Worm (Caenorhabditis elegans) whole organism, L2 larva: Measurements from ENCODE around the gene T09D3.9.

ENCODE experiments used
- C34F6.9 ChIP-seq: fragments of 150-350 bp; optimal IDR thresholded peaks from 2 replicates; lab custom pipeline; 2014; ENCODE audit warnings: missing biosample characterization, missing genetic modification characterization
- F13H6.1 ChIP-seq: sonication (generic microtip); optimal IDR thresholded peaks from 2 replicates; lab custom pipeline; 2016; ENCODE audit warnings: missing genetic modification characterization, missing compliant biosample characterization
- Y55F3AM.14 ChIP-seq: fragments of 200-800 bp; sonication (Bioruptor generic); optimal IDR thresholded peaks from 2 replicates; lab custom pipeline; 2018; ENCODE audit warnings: mild to moderate bottlenecking, missing genetic modification characterization, missing compliant biosample characterization
- ZK546.5 ChIP-seq: sonication (generic microtip); optimal IDR thresholded peaks from 2 replicates; lab custom pipeline; 2017; ENCODE audit warnings: missing biosample characterization, missing genetic modification characterization
- alr-1 ChIP-seq: fragments of 150-350 bp; optimal IDR thresholded peaks from 2 replicates; lab custom pipeline; 2014; ENCODE audit warnings: missing biosample characterization, missing genetic modification characterization
- aly-2 ChIP-seq: fragments of 150-350 bp; optimal IDR thresholded peaks from 2 replicates; lab custom pipeline; 2014; ENCODE audit warnings: missing biosample characterization, missing genetic modification characterization
- ama-1 ChIP-seq: fragments of 150-350 bp; optimal IDR thresholded peaks from 2 replicates; lab custom pipeline; 2018; ENCODE audit warnings: inconsistent platforms
- blmp-1 ChIP-seq: sonication (generic microtip); optimal IDR thresholded peaks from 2 replicates; lab custom pipeline; 2017; ENCODE audit warnings: missing genetic modification characterization, mild to moderate bottlenecking, missing compliant biosample characterization, antibody characterized with exemption, moderate library complexity; ENCODE audit not compliant: insufficient read depth
- ceh-16 ChIP-seq: fragments of 150-350 bp; optimal IDR thresholded peaks from 2 replicates; lab custom pipeline; 2014; ENCODE audit warnings: missing biosample characterization, missing genetic modification characterization
- ceh-82 ChIP-seq: fragments of 150-350 bp; optimal IDR thresholded peaks from 2 replicates; lab custom pipeline; 2014; ENCODE audit warnings: missing biosample characterization, missing genetic modification characterization
- crh-2 ChIP-seq: sonication (generic microtip); optimal IDR thresholded peaks from 2 replicates; lab custom pipeline; 2017; ENCODE audit warnings: missing biosample characterization, missing genetic modification characterization
- dmd-4 ChIP-seq: sonication (generic microtip); optimal IDR thresholded peaks from 2 replicates; lab custom pipeline; 2017; ENCODE audit warnings: missing biosample characterization, missing genetic modification characterization
- elt-1 ChIP-seq: fragments of 150-350 bp; optimal IDR thresholded peaks from 2 replicates; lab custom pipeline; 2014; ENCODE audit warnings: missing biosample characterization, missing genetic modification characterization
- fos-1 ChIP-seq: fragments of 150-350 bp; optimal IDR thresholded peaks from 2 replicates; lab custom pipeline; 2014; ENCODE audit warnings: missing biosample characterization, missing genetic modification characterization
- gmeb-1 ChIP-seq: fragments of 150-350 bp; optimal IDR thresholded peaks from 2 replicates; lab custom pipeline; 2014; ENCODE audit warnings: missing biosample characterization, missing genetic modification characterization
- lin-13 ChIP-seq: fragments of 150-350 bp; optimal IDR thresholded peaks from 2 replicates; lab custom pipeline; 2014; ENCODE audit warnings: missing biosample characterization, missing genetic modification reagents, missing genetic modification characterization
- lin-39 ChIP-seq: fragments of 150-350 bp; optimal IDR thresholded peaks from 2 replicates; lab custom pipeline; 2014; ENCODE audit warnings: missing biosample characterization, missing genetic modification reagents, missing genetic modification characterization
- lsy-2 ChIP-seq, 2 experiments: fragments of 150-350 bp in 1 of 2; sonication (generic microtip) in 1 of 2; optimal IDR thresholded peaks; 2 replicates each; lab custom pipeline; 2014 to 2017; ENCODE audit warnings: missing biosample characterization in 2 of 2, missing genetic modification characterization in 2 of 2
- mab-5 ChIP-seq: fragments of 150-350 bp; optimal IDR thresholded peaks from 2 replicates; lab custom pipeline; 2014; ENCODE audit warnings: missing biosample characterization, missing genetic modification characterization
- mbf-1 ChIP-seq: sonication (generic microtip); optimal IDR thresholded peaks from 2 replicates; lab custom pipeline; 2017; ENCODE audit warnings: missing biosample characterization, missing genetic modification characterization
- nhr-10 ChIP-seq: sonication (generic microtip); optimal IDR thresholded peaks from 2 replicates; lab custom pipeline; 2017; ENCODE audit warnings: missing biosample characterization, missing genetic modification characterization
- nhr-11 ChIP-seq: fragments of 150-350 bp; optimal IDR thresholded peaks from 2 replicates; lab custom pipeline; 2014; ENCODE audit warnings: missing biosample characterization, missing genetic modification characterization
- nhr-12 ChIP-seq: fragments of 150-350 bp; optimal IDR thresholded peaks from 2 replicates; lab custom pipeline; 2014; ENCODE audit warnings: missing biosample characterization, missing genetic modification characterization
- nhr-129 ChIP-seq: fragments of 150-350 bp; optimal IDR thresholded peaks from 2 replicates; lab custom pipeline; 2014; ENCODE audit warnings: missing biosample characterization, missing genetic modification characterization
- nhr-21 ChIP-seq: fragments of 150-350 bp; optimal IDR thresholded peaks from 2 replicates; lab custom pipeline; 2014; ENCODE audit warnings: missing biosample characterization, missing genetic modification characterization
- nhr-23 ChIP-seq: fragments of 150-350 bp; optimal IDR thresholded peaks from 2 replicates; lab custom pipeline; 2014; ENCODE audit warnings: missing biosample characterization, missing genetic modification reagents, missing genetic modification characterization
- nhr-6 ChIP-seq: fragments of 150-350 bp; optimal IDR thresholded peaks from 2 replicates; lab custom pipeline; 2014; ENCODE audit warnings: missing biosample characterization, missing genetic modification characterization
- nhr-77 ChIP-seq: fragments of 150-350 bp; optimal IDR thresholded peaks from 2 replicates; lab custom pipeline; 2014; ENCODE audit warnings: missing biosample characterization, missing genetic modification characterization
- peb-1 ChIP-seq: fragments of 150-350 bp; optimal IDR thresholded peaks from 2 replicates; lab custom pipeline; 2014; ENCODE audit warnings: missing biosample characterization, missing genetic modification characterization
- skn-1 ChIP-seq: sonication (generic microtip); optimal IDR thresholded peaks from 2 replicates; lab custom pipeline; 2017; ENCODE audit warnings: missing biosample characterization, missing genetic modification characterization
- sma-3 ChIP-seq: sonication (generic microtip); optimal IDR thresholded peaks from 2 replicates; lab custom pipeline; 2016; ENCODE audit warnings: missing genetic modification reagents, missing genetic modification characterization, missing compliant biosample characterization
- sma-9 ChIP-seq, 2 experiments: fragments of 150-350 bp in 1 of 2; sonication (generic microtip) in 1 of 2; optimal IDR thresholded peaks; 2 replicates each; lab custom pipeline; 2014 to 2016; ENCODE audit warnings: missing genetic modification characterization in 2 of 2, mild to moderate bottlenecking in 1 of 2, missing biosample characterization in 1 of 2, missing compliant biosample characterization in 1 of 2, missing genetic modification reagents in 1 of 2, moderate library complexity in 1 of 2
- snpc-4 ChIP-seq: fragments of 150-350 bp; optimal IDR thresholded peaks from 2 replicates; lab custom pipeline; 2014; ENCODE audit warnings: missing biosample characterization, missing genetic modification characterization
- zag-1 ChIP-seq: fragments of 150-350 bp; optimal IDR thresholded peaks from 2 replicates; lab custom pipeline; 2014; ENCODE audit warnings: missing biosample characterization, missing genetic modification characterization
- ztf-11 ChIP-seq: sonication (generic microtip); optimal IDR thresholded peaks from 2 replicates; lab custom pipeline; 2017; ENCODE audit warnings: missing biosample characterization, missing genetic modification characterization
- ztf-4 ChIP-seq: fragments of 150-350 bp; optimal IDR thresholded peaks from 2 replicates; lab custom pipeline; 2014; ENCODE audit warnings: missing biosample characterization, missing genetic modification characterization

Gene T09D3.9

DNA sequence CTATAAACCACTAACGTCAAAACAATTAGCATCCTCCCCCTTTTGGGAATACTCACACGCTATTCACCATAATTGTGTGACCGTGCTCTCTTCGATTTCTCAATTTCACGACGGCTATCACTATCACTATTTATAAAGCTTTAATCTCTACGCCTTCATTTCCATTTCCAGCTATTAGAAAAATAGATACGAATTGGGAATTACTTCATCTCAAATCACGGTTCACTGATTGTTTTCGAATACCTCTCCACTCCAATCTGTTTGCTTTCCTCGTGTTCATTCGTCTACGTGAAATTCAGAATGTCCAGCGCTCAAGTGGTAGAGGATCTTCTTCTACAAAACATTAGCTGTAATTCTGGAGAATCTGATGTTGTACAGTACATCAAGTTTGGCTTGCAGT is 31.8 kb downstream of the T09D3.9 start, which contains the start of gene srg-29:
Gene srg-29 (plus strand): TSS at position 301 of the 400 bp plus-strand sequence.
- TF ChIP-seq ztf-11 (tag; lab: Kevin White, UChicago): no peak
- TF ChIP-seq nhr-77 (tag; lab: Kevin White, UChicago): no peak
- TF ChIP-seq C34F6.9 (tag; lab: Kevin White, UChicago): no peak
- TF ChIP-seq gmeb-1 (tag; lab: Kevin White, UChicago): no peak
- TF ChIP-seq crh-2 (tag; lab: Kevin White, UChicago): no peak
- no peak for TF ChIP-seq sma-3 (GFP tag; lab: Kevin White, UChicago)
- no peak for TF ChIP-seq mab-5 (tag; lab: Kevin White, UChicago)
- TF ChIP-seq elt-1 (tag; lab: Kevin White, UChicago): no peak
- no peak for TF ChIP-seq alr-1 (tag; lab: Kevin White, UChicago)
- TF ChIP-seq ZK546.5 (tag; lab: Kevin White, UChicago): no peak
- no peak for TF ChIP-seq nhr-6 (tag; lab: Kevin White, UChicago)
- TF ChIP-seq ztf-4 (tag; lab: Kevin White, UChicago): no peak
- no peak for TF ChIP-seq ceh-82
- no peak for TF ChIP-seq mbf-1 (tag; lab: Kevin White, UChicago)
- TF ChIP-seq aly-2 (tag; lab: Kevin White, UChicago): no peak
- TF ChIP-seq lin-13 (GFP tag; lab: Kevin White, UChicago): no peak
- no peak for TF ChIP-seq nhr-23
- no peak for TF ChIP-seq nhr-12 (tag; lab: Kevin White, UChicago)
- no peak for TF ChIP-seq fos-1 (tag; lab: Kevin White, UChicago)

DNA sequence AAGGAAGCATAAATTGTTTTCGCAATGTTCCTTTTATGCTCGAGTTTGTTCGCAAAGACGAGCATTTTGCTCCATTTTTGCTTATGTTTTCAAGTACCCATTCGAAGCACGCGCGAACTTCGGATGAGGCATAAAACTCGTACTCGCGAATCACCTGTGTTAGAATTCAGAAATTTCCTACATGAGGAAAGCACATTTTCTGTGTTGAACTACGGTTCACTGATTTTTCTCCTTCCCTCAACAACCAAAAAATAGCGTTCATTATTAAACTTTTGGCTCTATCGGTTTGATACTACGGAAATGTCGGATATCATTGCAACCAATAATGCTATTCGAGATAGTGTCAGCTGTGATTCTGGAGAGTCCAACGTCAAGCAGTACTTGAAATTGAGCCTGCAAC is 34.1 kb downstream of the T09D3.9 start, which contains the start of gene srg-28:
Gene srg-28 (plus strand): TSS at position 301 of the 400 bp plus-strand sequence.
- TF ChIP-seq Y55F3AM.14 (GFP tag; lab: Kevin White, UChicago): no peak
- no peak for TF ChIP-seq ceh-16 (tag; lab: Kevin White, UChicago)
- no peak for TF ChIP-seq skn-1

DNA sequence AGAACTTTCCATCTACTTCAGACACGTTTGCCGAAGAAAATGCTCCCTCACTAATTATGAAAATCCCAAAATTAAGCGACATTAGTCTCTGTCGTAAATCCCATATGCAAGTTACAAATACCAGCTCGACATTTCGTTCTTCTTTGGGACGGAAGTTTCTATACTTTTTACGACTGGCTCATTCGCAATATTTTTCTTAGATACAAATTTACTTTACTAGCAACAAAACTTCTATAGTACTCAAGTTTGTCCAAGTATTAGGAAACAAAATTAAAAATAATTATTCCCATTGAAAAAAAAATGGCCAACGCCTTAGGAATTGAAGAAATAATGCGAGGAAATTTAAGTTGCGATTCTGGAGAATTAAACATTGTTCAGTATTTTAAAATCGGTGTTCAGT is 37.7 kb downstream of the T09D3.9 start, which contains the start of gene srg-26:
Gene srg-26 (plus strand): TSS at position 301 of the 400 bp plus-strand sequence.
- TF ChIP-seq zag-1 (tag; lab: Kevin White, UChicago): no peak
- no peak for TF ChIP-seq nhr-6 (tag; lab: Kevin White, UChicago)
- TF ChIP-seq ceh-16 (tag; lab: Kevin White, UChicago): no peak
- no peak for TF ChIP-seq lsy-2 (tag; optimal IDR thresholded peaks at IDR 0.05; lab: Kevin White, UChicago)
- no peak for TF ChIP-seq sma-9 (GFP tag; optimal IDR thresholded peaks at IDR 0.05; lab: Kevin White, UChicago)
- no peak for TF ChIP-seq sma-9 (tag; optimal IDR thresholded peaks at IDR 0.05; lab: Kevin White, UChicago)

DNA sequence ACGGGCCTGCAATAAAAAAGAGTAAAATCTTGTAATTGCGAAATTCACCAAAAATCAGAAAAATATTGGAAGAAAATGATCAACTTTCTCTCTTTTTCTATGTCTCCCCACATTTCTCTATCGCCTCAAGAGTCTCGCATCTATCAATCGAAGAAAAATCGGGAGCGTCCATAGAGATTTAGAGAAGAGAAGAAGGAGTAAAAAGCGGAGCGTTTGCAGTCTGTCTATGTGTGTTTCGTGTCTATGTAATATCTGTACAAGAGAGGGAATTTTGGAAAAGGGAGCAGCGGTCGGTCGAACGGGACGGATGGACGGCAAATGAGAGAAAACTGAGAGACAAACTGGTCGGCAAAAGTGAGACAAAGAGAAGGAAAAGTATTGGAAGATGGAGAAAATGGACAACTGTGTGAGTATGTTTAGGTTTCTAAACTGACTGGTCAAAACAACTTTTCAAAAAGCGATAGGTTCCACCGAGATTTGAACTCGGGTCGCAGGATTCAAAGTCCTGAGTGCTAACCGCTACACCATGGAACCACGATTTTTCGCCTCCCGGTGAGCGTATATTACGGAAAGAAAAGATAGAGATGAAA is 38.9 kb downstream of the T09D3.9 start:
- TF ChIP-seq sma-3 (GFP tag; lab: Kevin White, UChicago): peak; percentile 54
- TF ChIP-seq nhr-77 (tag; lab: Kevin White, UChicago): no peak
- peak; percentile 27 for TF ChIP-seq nhr-21
- TF ChIP-seq gmeb-1 (tag; lab: Kevin White, UChicago): peak; percentile 19
- no peak for TF ChIP-seq lin-39 (tag; lab: Kevin White, UChicago)
- TF ChIP-seq snpc-4 (tag; lab: Kevin White, UChicago): peak; percentile 9
- TF ChIP-seq nhr-10 (tag; lab: Kevin White, UChicago): no peak
- no peak for TF ChIP-seq ztf-4 (tag; lab: Kevin White, UChicago)
- TF ChIP-seq fos-1 (tag; lab: Kevin White, UChicago): peak; percentile 40
- TF ChIP-seq zag-1 (tag; lab: Kevin White, UChicago): no peak
- no peak for TF ChIP-seq alr-1 (tag; lab: Kevin White, UChicago)
- TF ChIP-seq nhr-11 (tag; lab: Kevin White, UChicago): no peak
- TF ChIP-seq C34F6.9 (tag; lab: Kevin White, UChicago): peak; percentile 42
- no peak for TF ChIP-seq peb-1 (tag; lab: Kevin White, UChicago)
- peak; percentile 72 for TF ChIP-seq F13H6.1 (tag; lab: Kevin White, UChicago)
- no peak for TF ChIP-seq skn-1
- TF ChIP-seq mbf-1 (tag; lab: Kevin White, UChicago): no peak
- no peak for TF ChIP-seq blmp-1 (tag; lab: Kevin White, UChicago)
- TF ChIP-seq mab-5 (tag; lab: Kevin White, UChicago): no peak
- TF ChIP-seq ZK546.5 (tag; lab: Kevin White, UChicago): no peak
- TF ChIP-seq lsy-2 (tag; optimal IDR thresholded peaks at IDR 0.05; lab: Kevin White, UChicago): no peak
- TF ChIP-seq dmd-4 (tag; lab: Kevin White, UChicago): no peak
- TF ChIP-seq ama-1 (lab: Kevin White, UChicago): no peak
- TF ChIP-seq aly-2 (tag; lab: Kevin White, UChicago): no peak
- TF ChIP-seq crh-2 (tag; lab: Kevin White, UChicago): no peak
- TF ChIP-seq ceh-82: no peak
- TF ChIP-seq nhr-129: peak; percentile 17
- TF ChIP-seq nhr-12 (tag; lab: Kevin White, UChicago): no peak
